Fruit fly (Drosophila melanogaster) whole organism, prepupa: Measurements from ENCODE around the gene CG1146.

Experiments used
- Blimp-1 ChIP-seq: fragments of 200-800 bp; sonication (Bioruptor generic); optimal IDR thresholded peaks from 3 replicates; lab custom pipeline; 2017; ENCODE audit warnings: missing biosample characterization, missing genetic modification characterization, mild to moderate bottlenecking, moderate library complexity, missing genetic modification reagents
- CG10631 ChIP-seq: fragments of 200-800 bp; sonication (Bioruptor generic); optimal IDR thresholded peaks from 2 replicates; lab custom pipeline; 2016; ENCODE audit warnings: missing biosample characterization, missing genetic modification characterization
- CG10669 ChIP-seq: fragments of 200-800 bp; sonication (Bioruptor generic); optimal IDR thresholded peaks from 3 replicates; lab custom pipeline; 2018; ENCODE audit warnings: missing biosample characterization, mild to moderate bottlenecking, missing genetic modification characterization, moderate library complexity
- CG11762 ChIP-seq: fragments of 200-800 bp; sonication (Bioruptor generic); optimal IDR thresholded peaks from 3 replicates; lab custom pipeline; 2016; ENCODE audit warnings: missing biosample characterization, missing genetic modification characterization; ENCODE audit not compliant: insufficient read depth
- CG11902 ChIP-seq: fragments of 200-800 bp; sonication (Bioruptor generic); optimal IDR thresholded peaks from 3 replicates; lab custom pipeline; 2016; ENCODE audit warnings: missing biosample characterization, missing genetic modification characterization
- CG1621 ChIP-seq: fragments of 200-800 bp; sonication (Bioruptor generic); optimal IDR thresholded peaks from 3 replicates; lab custom pipeline; 2018; ENCODE audit warnings: missing biosample characterization, mild to moderate bottlenecking, missing genetic modification characterization
- CG16779 ChIP-seq: fragments of 200-800 bp; sonication (Bioruptor generic); optimal IDR thresholded peaks from 3 replicates; lab custom pipeline; 2017; ENCODE audit warnings: missing biosample characterization, mild to moderate bottlenecking, missing genetic modification characterization
- CG3032 ChIP-seq: fragments of 200-800 bp; optimal IDR thresholded peaks from 2 replicates; lab custom pipeline; 2019; ENCODE audit warnings: missing biosample characterization, mild to moderate bottlenecking, missing genetic modification characterization, moderate library complexity
- CG32006 ChIP-seq: fragments of 200-800 bp; sonication (Bioruptor generic); optimal IDR thresholded peaks from 3 replicates; lab custom pipeline; 2017; ENCODE audit warnings: missing biosample characterization, mild to moderate bottlenecking, missing genetic modification characterization
- CG34406 ChIP-seq: fragments of 200-800 bp; sonication (Bioruptor generic); optimal IDR thresholded peaks from 3 replicates; lab custom pipeline; 2016; ENCODE audit warnings: missing biosample characterization, missing genetic modification characterization
- CG3919 ChIP-seq: fragments of 200-800 bp; sonication (Bioruptor generic); optimal IDR thresholded peaks from 3 replicates; lab custom pipeline; 2016; ENCODE audit warnings: missing biosample characterization, missing genetic modification characterization
- CG6792 ChIP-seq: fragments of 200-800 bp; sonication (Bioruptor generic); optimal IDR thresholded peaks from 3 replicates; lab custom pipeline; 2016; ENCODE audit warnings: missing biosample characterization, missing genetic modification characterization
- CG6808 ChIP-seq: fragments of 200-800 bp; sonication (Bioruptor generic); optimal IDR thresholded peaks from 3 replicates; lab custom pipeline; 2017; ENCODE audit warnings: missing biosample characterization, missing genetic modification characterization, mild to moderate bottlenecking, moderate library complexity, missing genetic modification reagents
- CG6854 ChIP-seq: fragments of 200-800 bp; sonication (Bioruptor generic); optimal IDR thresholded peaks from 2 replicates; lab custom pipeline; 2017; ENCODE audit warnings: missing biosample characterization, mild to moderate bottlenecking, missing genetic modification characterization
- CG8632 ChIP-seq: fragments of 200-800 bp; sonication (Bioruptor generic); optimal IDR thresholded peaks from 3 replicates; lab custom pipeline; 2016; ENCODE audit warnings: missing biosample characterization, missing genetic modification characterization
- Eip78C ChIP-seq: fragments of 200-800 bp; sonication (Bioruptor generic); peaks from one replicate; lab custom pipeline; 2016; ENCODE audit warnings: missing biosample characterization, missing genetic modification characterization
- Ets96B ChIP-seq: fragments of 200-800 bp; optimal IDR thresholded peaks from 2 replicates; lab custom pipeline; 2019; ENCODE audit warnings: missing biosample characterization, mild to moderate bottlenecking, missing genetic modification characterization, moderate library complexity
- Gug ChIP-seq: fragments of 200-800 bp; sonication (Bioruptor generic); IDR thresholded peaks from 2 replicates; pipeline ENCODE4 v1.3.6; 2022; ENCODE audit warnings: missing biosample characterization, missing genetic modification characterization
- Hr39 ChIP-seq: fragments of 200-800 bp; sonication (Bioruptor generic); optimal IDR thresholded peaks from 2 replicates; lab custom pipeline; 2016; ENCODE audit warnings: missing biosample characterization, missing genetic modification characterization
- Lpt ChIP-seq: fragments of 200-800 bp; sonication (Bioruptor generic); optimal IDR thresholded peaks from 3 replicates; lab custom pipeline; 2016; ENCODE audit warnings: missing biosample characterization, missing genetic modification characterization
- Met ChIP-seq: fragments of 200-800 bp; sonication (Bioruptor generic); optimal IDR thresholded peaks from 3 replicates; lab custom pipeline; 2016; ENCODE audit warnings: missing biosample characterization, missing genetic modification characterization
- OdsH ChIP-seq: fragments of 200-800 bp; sonication (Bioruptor generic); optimal IDR thresholded peaks from 3 replicates; lab custom pipeline; 2016; ENCODE audit warnings: missing biosample characterization, missing genetic modification characterization
- Smox ChIP-seq: fragments of 200-800 bp; sonication (Bioruptor generic); optimal IDR thresholded peaks from 3 replicates; lab custom pipeline; 2016; ENCODE audit warnings: missing biosample characterization, missing genetic modification characterization
- Sox14 ChIP-seq: fragments of 200-800 bp; sonication (Bioruptor generic); optimal IDR thresholded peaks from 3 replicates; lab custom pipeline; 2016; ENCODE audit warnings: missing biosample characterization, missing genetic modification characterization
- Sox15 ChIP-seq: fragments of 200-800 bp; sonication (Bioruptor generic); optimal IDR thresholded peaks from 3 replicates; lab custom pipeline; 2016; ENCODE audit warnings: missing biosample characterization, missing genetic modification characterization
- achi ChIP-seq: fragments of 200-800 bp; sonication (Bioruptor generic); optimal IDR thresholded peaks from 3 replicates; lab custom pipeline; 2016; ENCODE audit warnings: missing biosample characterization, missing genetic modification characterization
- cyc ChIP-seq: fragments of 200-800 bp; sonication (Bioruptor generic); optimal IDR thresholded peaks from 3 replicates; lab custom pipeline; 2016; ENCODE audit warnings: missing biosample characterization, missing genetic modification characterization
- dac ChIP-seq: fragments of 200-800 bp; sonication (Bioruptor generic); optimal IDR thresholded peaks from 2 replicates; lab custom pipeline; 2017; ENCODE audit warnings: missing biosample characterization, mild to moderate bottlenecking, missing genetic modification characterization
- eg ChIP-seq: fragments of 200-800 bp; sonication (Bioruptor generic); IDR thresholded peaks from 3 replicates; pipeline ENCODE4 v1.3.6; 2022; ENCODE audit warnings: missing biosample characterization, missing genetic modification characterization
- esn ChIP-seq: fragments of 200-800 bp; sonication (Bioruptor generic); optimal IDR thresholded peaks from 2 replicates; lab custom pipeline; 2016; ENCODE audit warnings: missing biosample characterization, mild to moderate bottlenecking, missing genetic modification characterization, moderate library complexity
- fd59A ChIP-seq: fragments of 200-800 bp; sonication (Bioruptor generic); optimal IDR thresholded peaks from 2 replicates; lab custom pipeline; 2017; ENCODE audit warnings: missing biosample characterization, mild to moderate bottlenecking, missing genetic modification characterization, missing genetic modification reagents
- fkh ChIP-seq: fragments of 200-800 bp; sonication (Bioruptor generic); optimal IDR thresholded peaks from 3 replicates; lab custom pipeline; 2017; ENCODE audit warnings: missing biosample characterization, mild to moderate bottlenecking, missing genetic modification characterization, moderate library complexity
- lz ChIP-seq: fragments of 200-800 bp; sonication (Bioruptor generic); optimal IDR thresholded peaks from 3 replicates; lab custom pipeline; 2016; ENCODE audit warnings: missing biosample characterization, missing genetic modification characterization
- pdm3 ChIP-seq: fragments of 200-800 bp; sonication (Bioruptor generic); optimal IDR thresholded peaks from 3 replicates; lab custom pipeline; 2016; ENCODE audit warnings: missing biosample characterization, missing genetic modification characterization
- salr ChIP-seq, 2 experiments: fragments of 200-800 bp; sonication (Bioruptor generic); optimal IDR thresholded peaks; 3 replicates each; lab custom pipeline; 2016 to 2018; ENCODE audit warnings: missing biosample characterization in 2 of 2, missing genetic modification characterization in 2 of 2, mild to moderate bottlenecking in 1 of 2
- ss ChIP-seq, 2 experiments: fragments of 200-800 bp; sonication (Bioruptor generic); optimal IDR thresholded peaks; 2 replicates in 1 of 2; 3 replicates in 1 of 2; lab custom pipeline; 2017 to 2018; ENCODE audit warnings: mild to moderate bottlenecking in 2 of 2, missing biosample characterization in 2 of 2, missing genetic modification characterization in 2 of 2, moderate library complexity in 1 of 2
- svp ChIP-seq: fragments of 200-800 bp; sonication (Bioruptor generic); peaks from one replicate; lab custom pipeline; 2016; ENCODE audit warnings: missing biosample characterization, missing genetic modification characterization
- topi ChIP-seq: fragments of 200-800 bp; sonication (Bioruptor generic); optimal IDR thresholded peaks from 3 replicates; lab custom pipeline; 2016; ENCODE audit warnings: missing biosample characterization, missing genetic modification characterization
- vri ChIP-seq: fragments of 200-800 bp; sonication (Bioruptor generic); optimal IDR thresholded peaks from 3 replicates; lab custom pipeline; 2016; ENCODE audit warnings: missing biosample characterization, mild to moderate bottlenecking, missing genetic modification characterization

CG1146 gene

dm6 chr3L:2487248-2487647, 1.4 kb upstream of the CG1146 start (continued):
- peak; percentile 68 for TF ChIP-seq pdm3 (GFP tag; lab: Kevin White, UChicago)
- TF ChIP-seq CG6854 (GFP tag; lab: Kevin White, UChicago), result peak; percentile 63
- peak; percentile 82 for TF ChIP-seq Gug
- TF ChIP-seq Blimp-1, result no peak
- peak; percentile 40 for TF ChIP-seq CG34406 (GFP tag; lab: Kevin White, UChicago)
- peak; percentile 7 for TF ChIP-seq dac (GFP tag; lab: Kevin White, UChicago)
- TF ChIP-seq Smox (GFP tag; lab: Kevin White, UChicago), result peak; percentile 53
- TF ChIP-seq CG11762, result peak; percentile 66
- peak; percentile 89 for TF ChIP-seq CG3032 (tag; lab: Kevin White, UChicago)
- TF ChIP-seq svp (GFP tag; lab: Kevin White, UChicago), result peak; percentile 93
- TF ChIP-seq CG3919 (GFP tag; lab: Kevin White, UChicago), result peak; percentile 88
- TF ChIP-seq Sox14 (GFP tag; lab: Kevin White, UChicago), result peak; percentile 83
- TF ChIP-seq CG1621 (tag; lab: Kevin White, UChicago), result peak; percentile 70
- peak; percentile 58 to 89 for TF ChIP-seq ss (GFP tag; optimal IDR thresholded peaks at IDR 0.05; lab: Kevin White, UChicago)
- peak; percentile 77 for TF ChIP-seq eg
- peak; percentile 37 for TF ChIP-seq Hr39 (GFP tag; lab: Kevin White, UChicago)
- TF ChIP-seq esn (GFP tag; lab: Kevin White, UChicago), result peak; percentile 76
- peak; percentile 96 for TF ChIP-seq Eip78C (GFP tag; lab: Kevin White, UChicago)
- TF ChIP-seq Sox15 (GFP tag; lab: Kevin White, UChicago), result no peak
- TF ChIP-seq fd59A (GFP tag; lab: Kevin White, UChicago), result peak; percentile 56

DNA sequence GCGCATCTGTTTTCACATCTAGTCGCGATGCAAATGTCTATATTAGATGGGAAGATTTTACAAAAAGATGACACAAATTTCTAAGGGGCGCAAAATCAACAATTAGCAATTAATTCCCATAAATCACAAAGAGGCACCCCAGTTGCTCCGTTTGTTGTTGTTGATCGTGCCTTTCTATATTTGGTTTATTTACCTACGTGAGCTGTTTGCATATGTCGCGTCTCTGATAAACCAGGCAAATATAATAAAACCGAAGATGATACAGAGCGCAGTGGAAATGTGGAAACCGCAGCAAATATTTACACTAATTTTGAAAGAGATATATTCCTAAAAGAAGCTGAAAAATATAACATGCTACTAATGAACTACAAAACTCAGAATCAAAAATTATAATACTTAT, 834 bp downstream of the CG1146 start:
- no peak for TF ChIP-seq CG16779 (tag; lab: Kevin White, UChicago)
- peak; percentile 22 for TF ChIP-seq lz
- no peak for TF ChIP-seq salr (GFP tag; optimal IDR thresholded peaks at IDR 0.05; lab: Kevin White, UChicago)
- TF ChIP-seq Met (GFP tag; lab: Kevin White, UChicago), result peak; percentile 2
- TF ChIP-seq achi (GFP tag; lab: Kevin White, UChicago), result no peak
- no peak for TF ChIP-seq CG6854 (GFP tag; lab: Kevin White, UChicago)
- no peak for TF ChIP-seq CG34406 (GFP tag; lab: Kevin White, UChicago)
- peak; percentile 12 for TF ChIP-seq CG8632 (GFP tag; lab: Kevin White, UChicago)
- no peak for TF ChIP-seq Hr39 (GFP tag; lab: Kevin White, UChicago)
- TF ChIP-seq topi (GFP tag; lab: Kevin White, UChicago), result no peak
- peak; percentile 27 for TF ChIP-seq CG6792 (GFP tag; lab: Kevin White, UChicago)
- TF ChIP-seq CG3032 (tag; lab: Kevin White, UChicago), result peak; percentile 8
- peak; percentile 22 for TF ChIP-seq CG10669 (GFP tag; lab: Kevin White, UChicago)
- TF ChIP-seq fkh (GFP tag; lab: Kevin White, UChicago), result peak; percentile 83
- TF ChIP-seq CG10631 (GFP tag; lab: Kevin White, UChicago), result no peak
- no peak for TF ChIP-seq CG32006 (GFP tag; lab: Kevin White, UChicago)
- TF ChIP-seq CG6808 (GFP tag; lab: Kevin White, UChicago), result peak; percentile 15
- TF ChIP-seq vri, result no peak
- peak; percentile 18 for TF ChIP-seq Eip78C (GFP tag; lab: Kevin White, UChicago)
- no peak for TF ChIP-seq CG11762
- no peak for TF ChIP-seq fd59A (GFP tag; lab: Kevin White, UChicago)
- no peak for TF ChIP-seq Lpt (GFP tag; lab: Kevin White, UChicago)
- no peak for TF ChIP-seq CG11902 (GFP tag; lab: Kevin White, UChicago)
- TF ChIP-seq cyc (GFP tag; lab: Kevin White, UChicago), result no peak
- peak; percentile 3 for TF ChIP-seq OdsH (GFP tag; lab: Kevin White, UChicago)
- TF ChIP-seq Smox (GFP tag; lab: Kevin White, UChicago), result peak; percentile 14
- TF ChIP-seq Ets96B (tag; lab: Kevin White, UChicago), result no peak
